Fruit fly (Drosophila melanogaster) whole organism, wandering third instar larva: ENCODE data around the gene CG9331.

Experiments
- CG9705 ChIP-seq: fragments of 200-800 bp; sonication (Bioruptor generic); optimal IDR thresholded peaks from 2 replicates; lab custom pipeline; 2018; ENCODE audit warnings: missing biosample characterization, mild to moderate bottlenecking, missing genetic modification characterization
- CrebA ChIP-seq: fragments of 200-800 bp; sonication (Bioruptor generic); optimal IDR thresholded peaks from 2 replicates; lab custom pipeline; 2016; ENCODE audit warnings: missing biosample characterization, mild to moderate bottlenecking, missing genetic modification characterization, borderline replicate concordance
- Dfd ChIP-seq: fragments of >200 bp; optimal IDR thresholded peaks from 2 replicates; lab custom pipeline; 2017; ENCODE audit warnings: missing biosample characterization, missing genetic modification characterization
- Dif ChIP-seq: fragments of 200-275, 200-300 bp; sonication (Bioruptor generic); optimal IDR thresholded peaks from 2 replicates; lab custom pipeline; 2018; ENCODE audit warnings: missing biosample characterization, missing genetic modification characterization; ENCODE audit not compliant: partially characterized antibody
- HLH106 ChIP-seq: fragments of 200-800 bp; optimal IDR thresholded peaks from 3 replicates; lab custom pipeline; 2019; ENCODE audit warnings: missing biosample characterization, mild to moderate bottlenecking, missing genetic modification characterization, moderate library complexity
- Hnf4 ChIP-seq: fragments of 200-800 bp; sonication (Bioruptor generic); optimal IDR thresholded peaks from 2 replicates; lab custom pipeline; 2016; ENCODE audit warnings: missing biosample characterization, mild to moderate bottlenecking, missing genetic modification characterization
- Hr78 ChIP-seq: fragments of >200 bp; optimal IDR thresholded peaks from 2 replicates; lab custom pipeline; 2017; ENCODE audit warnings: missing biosample characterization, missing genetic modification characterization
- Hr83 ChIP-seq: fragments of 200-300 bp; sonication (Bioruptor generic); optimal IDR thresholded peaks from 2 replicates; lab custom pipeline; 2016; ENCODE audit warnings: missing biosample characterization, mild to moderate bottlenecking, missing genetic modification characterization, moderate library complexity; ENCODE audit not compliant: poor library complexity, severe bottlenecking
- Jra ChIP-seq: sonication (Bioruptor generic); optimal IDR thresholded peaks from 2 replicates; lab custom pipeline; 2016; ENCODE audit warnings: missing biosample characterization, missing genetic modification characterization
- Myc ChIP-seq: fragments of >200 bp; optimal IDR thresholded peaks from 2 replicates; lab custom pipeline; 2017
- N ChIP-seq: fragments of >200 bp; optimal IDR thresholded peaks from 2 replicates; lab custom pipeline; 2018; ENCODE audit warnings: missing biosample characterization, missing external identifiers, missing genetic modification characterization
- OdsH ChIP-seq: fragments of 200-800 bp; sonication (Bioruptor generic); optimal IDR thresholded peaks from 2 replicates; lab custom pipeline; 2016; ENCODE audit warnings: missing biosample characterization, mild to moderate bottlenecking, missing genetic modification characterization
- Rel ChIP-seq, 2 experiments: fragments of 200-800 bp; sonication (Bioruptor generic) in 1 of 2; optimal IDR thresholded peaks; 2 replicates in 1 of 2; 3 replicates in 1 of 2; lab custom pipeline; 2016 to 2019; ENCODE audit warnings: mild to moderate bottlenecking in 2 of 2, missing biosample characterization in 2 of 2, missing genetic modification characterization in 2 of 2, moderate library complexity in 1 of 2
- Vsx2 ChIP-seq: fragments of 200-300, 225-300 bp; sonication (Bioruptor generic); optimal IDR thresholded peaks from 2 replicates; lab custom pipeline; 2018; ENCODE audit warnings: missing biosample characterization, missing genetic modification characterization; ENCODE audit not compliant: partially characterized antibody
- br ChIP-seq: fragments of 200-800 bp; sonication (Bioruptor generic); optimal IDR thresholded peaks from 2 replicates; lab custom pipeline; 2016; ENCODE audit warnings: missing biosample characterization, missing genetic modification characterization
- brk ChIP-seq: fragments of 200-800 bp; sonication (Bioruptor generic); optimal IDR thresholded peaks from 2 replicates; lab custom pipeline; 2016; ENCODE audit warnings: missing biosample characterization, mild to moderate bottlenecking, missing genetic modification characterization
- dl ChIP-seq, 2 experiments: fragments of 175-275, 200-275 bp in 1 of 2; fragments of 200-275 bp in 1 of 2; sonication (Bioruptor generic); optimal IDR thresholded peaks; lab custom pipeline; 2018; ENCODE audit warnings: mild to moderate bottlenecking in 2 of 2, missing biosample characterization in 2 of 2, missing genetic modification characterization in 2 of 2, moderate library complexity in 2 of 2; ENCODE audit not compliant: partially characterized antibody in 2 of 2, insufficient read depth in 1 of 2
- dsf ChIP-seq: sonication (Bioruptor generic); optimal IDR thresholded peaks from 2 replicates; lab custom pipeline; 2016; ENCODE audit warnings: missing biosample characterization, missing genetic modification characterization, borderline replicate concordance
- ey ChIP-seq: fragments of 200-800 bp; sonication (Bioruptor generic); optimal IDR thresholded peaks from 2 replicates; lab custom pipeline; 2016; ENCODE audit warnings: missing biosample characterization, missing genetic modification characterization
- foxo ChIP-seq, 2 experiments: fragments of 200-800 bp; sonication (Bioruptor generic); optimal IDR thresholded peaks; 2 replicates in 1 of 2; 3 replicates in 1 of 2; lab custom pipeline; 2016 to 2017; ENCODE audit warnings: missing biosample characterization in 2 of 2, missing genetic modification characterization in 2 of 2
- fru ChIP-seq: fragments of 200-800 bp; sonication (Bioruptor generic); optimal IDR thresholded peaks from 3 replicates; lab custom pipeline; 2016; ENCODE audit warnings: missing biosample characterization, mild to moderate bottlenecking, missing genetic modification characterization
- jim ChIP-seq: fragments of 175-275, 200-325 bp; sonication (Bioruptor generic); optimal IDR thresholded peaks from 2 replicates; lab custom pipeline; 2016; ENCODE audit warnings: missing biosample characterization, mild to moderate bottlenecking, missing genetic modification characterization
- lola ChIP-seq: fragments of >200 bp; optimal IDR thresholded peaks from 2 replicates; lab custom pipeline; 2017; ENCODE audit warnings: missing biosample characterization, missing genetic modification characterization
- psq ChIP-seq: fragments of 200-800 bp; sonication (Bioruptor generic); optimal IDR thresholded peaks from 3 replicates; lab custom pipeline; 2017; ENCODE audit warnings: missing biosample characterization, mild to moderate bottlenecking, missing genetic modification characterization, moderate library complexity
- rgr ChIP-seq: fragments of 200-800 bp; sonication (Bioruptor generic); optimal IDR thresholded peaks from 3 replicates; lab custom pipeline; 2016; ENCODE audit warnings: missing biosample characterization, mild to moderate bottlenecking, missing genetic modification characterization
- sage ChIP-seq: fragments of 200-800 bp; sonication (Bioruptor generic); optimal IDR thresholded peaks from 2 replicates; lab custom pipeline; 2016; ENCODE audit warnings: missing biosample characterization, mild to moderate bottlenecking, missing genetic modification characterization
- sv ChIP-seq: fragments of 200-800 bp; sonication (Bioruptor generic); optimal IDR thresholded peaks from 3 replicates; lab custom pipeline; 2016; ENCODE audit warnings: missing biosample characterization, missing genetic modification characterization
- tai ChIP-seq: sonication (Bioruptor generic); optimal IDR thresholded peaks from 2 replicates; lab custom pipeline; 2016; ENCODE audit warnings: missing biosample characterization, missing genetic modification characterization
- usp ChIP-seq: fragments of >200 bp; optimal IDR thresholded peaks from 2 replicates; lab custom pipeline; 2017; ENCODE audit warnings: missing biosample characterization, missing genetic modification characterization
- woc ChIP-seq: sonication (Bioruptor generic); optimal IDR thresholded peaks from 2 replicates; lab custom pipeline; 2016; ENCODE audit warnings: missing biosample characterization, mild to moderate bottlenecking, missing genetic modification characterization

CG9331 gene

dm6 chr2L:20816140-20816539 lies 6.5 kb upstream of the CG9331 start, which contains the start of gene CG33322:
Gene CG33322 (minus strand): TSS chr2L:20816240.
- TF ChIP-seq CG9705 (GFP tag; lab: Kevin White, UChicago), result no peak
- no peak for TF ChIP-seq woc (GFP tag; lab: Kevin White, UChicago)
- TF ChIP-seq dl (GFP tag; optimal IDR thresholded peaks at IDR 0.05; lab: Kevin White, UChicago; ENCODE audit: insufficient read depth in 1 of 2, partially characterized antibody in 2 of 2), result no peak
- TF ChIP-seq, all 38 proteins: peak for 0

dm6 chr2L:20817170-20817569 lies 5.5 kb upstream of the CG9331 start, which contains the start of gene CheB38b:
Gene CheB38b (minus strand): TSS chr2L:20817270.
- TF ChIP-seq Hr83 (no peak), psq (GFP tag; lab: Kevin White, UChicago) (no peak), Myc (lab: Kevin White, UChicago) (no peak), Hnf4 (no peak), lola (no peak), Dif (no peak), ey (GFP tag; lab: Kevin White, UChicago) (no peak), Jra (no peak), usp (no peak), jim (GFP tag; lab: Kevin White, UChicago) (no peak), foxo (GFP tag; optimal IDR thresholded peaks at IDR 0.05; lab: Kevin White, UChicago) (no peak), OdsH (GFP tag; lab: Kevin White, UChicago) (no peak), Dfd (GFP tag; lab: Kevin White, UChicago) (no peak), br (GFP tag; lab: Kevin White, UChicago) (no peak), woc (GFP tag; lab: Kevin White, UChicago) (no peak)

- TF ChIP-seq Hr78 (GFP tag; lab: Kevin White, UChicago), result no peak
- TF ChIP-seq rgr (GFP tag; lab: Kevin White, UChicago), result no peak
- no peak for TF ChIP-seq OdsH (GFP tag; lab: Kevin White, UChicago)
- no peak for TF ChIP-seq Hnf4
- TF ChIP-seq Rel (GFP tag; optimal IDR thresholded peaks at IDR 0.05; lab: Kevin White, UChicago), result no peak
- no peak for TF ChIP-seq Rel (tag; optimal IDR thresholded peaks at IDR 0.05; lab: Kevin White, UChicago)
- TF ChIP-seq brk (GFP tag; lab: Kevin White, UChicago), result no peak
- no peak for TF ChIP-seq Vsx2 (GFP tag; lab: Kevin White, UChicago)
- TF ChIP-seq Jra, result no peak
- no peak for TF ChIP-seq lola
- no peak for TF ChIP-seq Dfd (GFP tag; lab: Kevin White, UChicago)
- no peak for TF ChIP-seq tai (GFP tag; lab: Kevin White, UChicago)
- TF ChIP-seq CG9705 (GFP tag; lab: Kevin White, UChicago), result no peak
- no peak for TF ChIP-seq Dif
- no peak for TF ChIP-seq sv (GFP tag; lab: Kevin White, UChicago)
- TF ChIP-seq CrebA (GFP tag; lab: Kevin White, UChicago), result no peak
Observed at dm6 chr2L:20818432-20818831, 4.2 kb upstream of the CG9331 start, which contains the start of gene CheB38a. Gene CheB38a (minus strand): TSS chr2L:20818532.

dm6 chr2L:20820767-20821166 lies 1.9 kb upstream of the CG9331 start, which contains the start of gene CheB38c:
Gene CheB38c (minus strand): TSS chr2L:20820867.
- TF ChIP-seq br (GFP tag; lab: Kevin White, UChicago) (no peak), tai (GFP tag; lab: Kevin White, UChicago) (no peak), CG9705 (GFP tag; lab: Kevin White, UChicago) (no peak), woc (GFP tag; lab: Kevin White, UChicago) (no peak), fru (GFP tag; lab: Kevin White, UChicago) (no peak), usp (no peak), rgr (GFP tag; lab: Kevin White, UChicago) (no peak), psq (GFP tag; lab: Kevin White, UChicago) (no peak), Vsx2 (GFP tag; lab: Kevin White, UChicago) (no peak), Myc (lab: Kevin White, UChicago) (no peak), N (GFP tag; lab: Kevin White, UChicago) (no peak), HLH106 (tag; lab: Kevin White, UChicago) (no peak), dsf (no peak), dl (GFP tag; optimal IDR thresholded peaks at IDR 0.05; lab: Kevin White, UChicago; ENCODE audit: insufficient read depth in 1 of 2, partially characterized antibody in 2 of 2) (no peak), sage (GFP tag; lab: Kevin White, UChicago) (no peak)
